Fruit fly (Drosophila melanogaster): ENCODE data around the gene CG32988.

DNA sequence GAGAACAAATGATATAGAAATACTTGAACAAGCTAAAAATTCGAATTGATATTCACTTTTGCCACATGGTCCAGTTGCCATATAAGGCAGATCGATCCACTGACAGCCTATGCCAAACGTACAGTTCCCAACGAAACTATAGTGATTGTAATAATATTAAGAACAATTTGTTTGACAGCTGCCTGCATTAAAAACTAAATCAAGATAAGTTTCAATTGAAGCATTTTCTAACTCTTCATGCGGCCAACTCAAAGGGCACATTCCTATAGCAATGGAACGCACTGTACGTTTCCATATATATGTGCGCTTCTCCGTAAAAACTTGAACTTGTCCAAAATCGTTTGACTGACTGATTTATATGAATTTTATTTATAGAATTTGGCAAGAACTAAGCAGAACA is 29.6 kb downstream of the CG32988 start:
- TF ChIP-seq CG1620 (GFP tag; optimal IDR thresholded peaks at IDR 0.05) (no peak), bab1 (GFP tag; optimal IDR thresholded peaks at IDR 0.05) (no peak), CG14711 (tag; optimal IDR thresholded peaks at IDR 0.05) (no peak), Clk (GFP tag; optimal IDR thresholded peaks at IDR 0.05) (no peak), cic (GFP tag; optimal IDR thresholded peaks at IDR 0.05) (no peak), ovo (GFP tag; optimal IDR thresholded peaks at IDR 0.05) (no peak), CG7045 (GFP tag; optimal IDR thresholded peaks at IDR 0.05) (no peak)

Data from whole organism, adult.